Worm (Caenorhabditis elegans): Measurements from ENCODE around the gene Y22F5A.11.
A peak's percentile ranks its signal among the peaks of the same experiment; 100 is the strongest.

The Y22F5A.11 gene

ce11 chrV:10225610-10226009 is 49.8 kb downstream of the Y22F5A.11 start, which contains the start of gene daf-36:
Gene daf-36, minus strand, starts transcription at chrV:10225710.
- TF ChIP-seq fos-1 (tag; optimal IDR thresholded peaks at IDR 0.05) (peak; percentile 62), crh-2 (tag; optimal IDR thresholded peaks at IDR 0.05) (no peak)

Measured in whole organism, L2 larva.